Fruit fly (Drosophila melanogaster): ENCODE results near the gene CG1146.

CG1146 gene

DNA sequence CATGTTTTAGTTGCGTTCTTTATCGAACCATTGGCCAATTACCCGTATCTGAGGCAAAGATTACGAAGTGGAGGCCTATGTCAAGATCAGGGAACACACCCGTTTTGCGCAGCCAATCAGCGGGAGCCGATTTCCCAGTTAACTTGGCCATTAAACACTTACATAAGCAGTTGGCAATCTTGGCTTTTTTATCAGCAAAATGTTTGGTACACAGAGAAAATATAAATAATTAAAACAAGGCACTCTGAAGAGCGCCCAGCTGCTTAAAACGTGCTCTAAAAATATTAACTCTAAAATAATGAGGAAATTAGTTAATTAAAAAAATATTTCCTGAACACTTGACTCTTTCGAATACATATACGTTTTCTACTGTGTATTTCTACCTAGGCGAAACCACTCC, 13.2 kb downstream of the CG1146 start (continued):
- TF ChIP-seq zen (tag; optimal IDR thresholded peaks at IDR 0.05) (peak; percentile 21), CG13296 (GFP tag; optimal IDR thresholded peaks at IDR 0.05) (peak; percentile 27), Sin3A (optimal IDR thresholded peaks at IDR 0.05) (no peak), bab2 (GFP tag; optimal IDR thresholded peaks at IDR 0.05) (peak; percentile 47), klu (GFP tag; IDR thresholded peaks at IDR 0.05) (no peak), fd96Cb (tag; optimal IDR thresholded peaks at IDR 0.05) (peak; percentile 28), CG7786 (GFP tag; optimal IDR thresholded peaks at IDR 0.05) (peak; percentile 36), Atf-2 (GFP tag; optimal IDR thresholded peaks at IDR 0.05) (peak; percentile 22), gcm2 (GFP tag; optimal IDR thresholded peaks at IDR 0.05) (no peak), tgo (GFP tag; IDR thresholded peaks at IDR 0.05) (peak; percentile 72), Dref (GFP tag; IDR thresholded peaks at IDR 0.05) (no peak), Ets97D (GFP tag; optimal IDR thresholded peaks at IDR 0.05) (peak; percentile 15), CG2889 (GFP tag; IDR thresholded peaks at IDR 0.05) (peak; percentile 56; the same call in 1 of the 3 replicates), CG2129 (GFP tag; IDR thresholded peaks at IDR 0.05; ENCODE audit: partially characterized antibody) (no peak), sens-2 (GFP tag; IDR thresholded peaks at IDR 0.05) (no peak), pan (optimal IDR thresholded peaks at IDR 0.05) (no peak), pan (GFP tag; optimal IDR thresholded peaks at IDR 0.05 in 1 of 2, IDR thresholded peaks at IDR 0.05 in 1 of 2) (peak in 1 of 2 experiments; percentile 71), CG32772 (GFP tag; IDR thresholded peaks at IDR 0.05) (peak; percentile 63), ftz-f1 (GFP tag; optimal IDR thresholded peaks at IDR 0.05) (no peak), CG16815 (GFP tag; optimal IDR thresholded peaks at IDR 0.05) (peak; percentile 21), CG10543 (GFP tag; optimal IDR thresholded peaks at IDR 0.05) (peak; percentile 34), CG7963 (GFP tag; IDR thresholded peaks at IDR 0.05; ENCODE audit: partially characterized antibody) (no peak), CoRest (tag; optimal IDR thresholded peaks at IDR 0.05) (peak; percentile 69), rib (GFP tag; IDR thresholded peaks at IDR 0.05) (peak; percentile 63), ssp (GFP tag; IDR thresholded peaks at IDR 0.05) (no peak), Sry-δ (GFP tag; optimal IDR thresholded peaks at IDR 0.05) (no peak), CG14965 (GFP tag; optimal IDR thresholded peaks at IDR 0.05; ENCODE audit: borderline replicate concordance) (no peak), CG32532 (GFP tag; IDR thresholded peaks at IDR 0.05) (peak; percentile 92), NFAT (GFP tag; IDR thresholded peaks at IDR 0.05) (peak; percentile 80; the same call in 1 of the 2 replicates), pros (GFP tag; optimal IDR thresholded peaks at IDR 0.05) (no peak), CG6791 (GFP tag; IDR thresholded peaks at IDR 0.05; ENCODE audit: partially characterized antibody) (no peak), Bteb2 (GFP tag; optimal IDR thresholded peaks at IDR 0.05) (peak; percentile 72), pita (GFP tag; optimal IDR thresholded peaks at IDR 0.05) (no peak), odd (GFP tag; optimal IDR thresholded peaks at IDR 0.05) (no peak), knrl (GFP tag; IDR thresholded peaks at IDR 0.05; ENCODE audit: partially characterized antibody) (no peak), CG15479 (GFP tag; optimal IDR thresholded peaks at IDR 0.05) (no peak), CG16813 (GFP tag; IDR thresholded peaks at IDR 0.05; ENCODE audit: partially characterized antibody) (no peak), CG17802 (tag; optimal IDR thresholded peaks at IDR 0.05) (no peak), slou (GFP tag; optimal IDR thresholded peaks at IDR 0.05) (peak; percentile 5), usp (GFP tag; optimal IDR thresholded peaks at IDR 0.05) (no peak), ranshi (GFP tag; IDR thresholded peaks at IDR 0.05) (peak; percentile 74), abd-A (tag; optimal IDR thresholded peaks at IDR 0.05) (no peak), CG30020 (tag; optimal IDR thresholded peaks at IDR 0.05) (no peak), bcd (GFP tag; optimal IDR thresholded peaks at IDR 0.05) (peak; percentile 70), ase (GFP tag; IDR thresholded peaks at IDR 0.05) (0 out of 3 replicates have a peak, but pooled peaks have one; percentile 7), al (GFP tag; IDR thresholded peaks at IDR 0.05) (peak; percentile 83), Hey (tag; optimal IDR thresholded peaks at IDR 0.05) (no peak), Hmr (GFP tag; optimal IDR thresholded peaks at IDR 0.05) (peak; percentile 84), MESR4 (GFP tag; optimal IDR thresholded peaks at IDR 0.05) (no peak), CG12769 (tag; optimal IDR thresholded peaks at IDR 0.05) (no peak), jumu (GFP tag; optimal IDR thresholded peaks at IDR 0.05) (peak; percentile 24), HLH3B (GFP tag; IDR thresholded peaks at IDR 0.05) (peak; percentile 52; the same call in 1 of the 2 replicates)
